Fruit fly (Drosophila melanogaster): Measurements from ENCODE around the gene yellow-h.

DNA sequence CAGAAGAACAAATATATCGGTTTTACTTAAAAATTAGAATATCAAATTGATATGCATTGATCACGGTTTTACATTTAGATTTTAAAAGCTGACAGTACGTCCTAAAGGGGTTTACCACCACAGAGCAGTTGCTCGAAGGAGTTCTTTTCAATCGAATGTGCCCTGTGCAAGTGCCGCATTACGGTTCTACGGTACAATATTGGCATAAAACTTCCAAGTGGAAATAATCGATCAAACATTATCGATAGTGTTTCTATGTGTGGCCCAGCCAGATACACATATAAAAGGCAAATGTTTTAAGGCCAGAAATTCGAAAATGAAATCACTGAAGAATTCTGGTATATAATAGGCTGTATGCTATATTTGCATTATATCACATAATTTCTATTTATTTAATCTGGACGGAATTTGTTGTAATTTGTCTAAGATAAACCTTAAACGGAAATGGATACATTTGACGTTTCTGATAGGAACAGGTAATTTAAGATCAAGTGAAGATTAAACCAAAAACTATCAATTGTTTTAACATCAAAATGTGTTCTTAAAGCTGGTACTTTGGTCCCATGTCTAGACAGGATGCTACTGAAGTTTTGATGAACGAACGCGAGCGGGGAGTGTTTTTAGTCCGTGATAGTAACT is 17.6 kb upstream of the yellow-h start, which contains the start of gene Crk:
- TF ChIP-seq Pif1A (GFP tag; optimal IDR thresholded peaks at IDR 0.05) (no peak), CG34367 (tag; optimal IDR thresholded peaks at IDR 0.05) (no peak), CG4496 (GFP tag; IDR thresholded peaks at IDR 0.05) (no peak), CG14655 (GFP tag; optimal IDR thresholded peaks at IDR 0.05) (no peak), rn (GFP tag; IDR thresholded peaks at IDR 0.05) (no peak), CG12605 (GFP tag; IDR thresholded peaks at IDR 0.05) (no peak), Ets98B (GFP tag; IDR thresholded peaks at IDR 0.05) (no peak), CG10348 (GFP tag; IDR thresholded peaks at IDR 0.05) (no peak), CG8301 (tag; optimal IDR thresholded peaks at IDR 0.05) (no peak), Pif1B (GFP tag; optimal IDR thresholded peaks at IDR 0.05) (no peak), Snoo (tag; optimal IDR thresholded peaks at IDR 0.05) (no peak), CG15710 (tag; optimal IDR thresholded peaks at IDR 0.05) (no peak), CG8159 (tag; optimal IDR thresholded peaks at IDR 0.05) (no peak), CG17806 (tag; optimal IDR thresholded peaks at IDR 0.05) (no peak)
